Worm (Caenorhabditis elegans): Measurements from ENCODE around the gene aly-2.
"Not testable (repeated sequence)": the region's sequence is repeated elsewhere in the genome, so short reads cannot be mapped to it uniquely, and the experiment has no call there.

Gene aly-2

DNA sequence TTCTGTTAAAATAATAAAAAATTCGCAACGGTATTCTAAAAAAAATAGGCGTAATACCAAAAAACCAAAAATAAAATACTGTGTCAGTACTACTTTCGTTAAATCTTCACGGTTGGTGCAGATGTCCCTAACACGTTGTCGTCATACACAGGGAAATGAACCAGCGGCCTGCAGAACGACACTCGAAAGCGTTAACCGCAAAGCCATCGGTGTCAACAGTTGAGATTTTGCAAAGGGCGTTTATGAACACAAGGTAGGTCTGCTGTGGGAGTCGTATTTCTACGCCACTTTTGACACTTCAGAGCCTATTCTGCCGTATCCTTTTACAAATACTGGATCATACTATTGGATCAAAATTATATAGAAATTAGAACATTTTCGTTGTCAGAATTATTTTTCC lies 43.9 kb downstream of the aly-2 start (continued):
- TF ChIP-seq dve-1 (tag; optimal IDR thresholded peaks at IDR 0.05) (peak; percentile 79), ttx-3 (tag; optimal IDR thresholded peaks at IDR 0.05) (peak; percentile 94), ceh-30 (tag; optimal IDR thresholded peaks at IDR 0.05) (peak; percentile 75), dmd-4 (tag; optimal IDR thresholded peaks at IDR 0.05; ENCODE audit: borderline replicate concordance) (peak; percentile 84), eyg-1 (tag; optimal IDR thresholded peaks at IDR 0.05) (peak; percentile 92), ets-4 (tag; optimal IDR thresholded peaks at IDR 0.05) (peak; percentile 36), mec-3 (tag; optimal IDR thresholded peaks at IDR 0.05; ENCODE audit: borderline replicate concordance) (peak; percentile 61), elt-2 (tag; optimal IDR thresholded peaks at IDR 0.05) (peak; percentile 96), ceh-14 (tag; optimal IDR thresholded peaks at IDR 0.05) (peak; percentile 78), ceh-34 (tag; optimal IDR thresholded peaks at IDR 0.05) (peak; percentile 94), sdc-2 (tag; optimal IDR thresholded peaks at IDR 0.05) (peak; percentile 81), fax-1 (tag; optimal IDR thresholded peaks at IDR 0.05) (peak; percentile 85), nfya-1 (tag; optimal IDR thresholded peaks at IDR 0.05) (peak; percentile 61), npax-4 (tag; optimal IDR thresholded peaks at IDR 0.05) (peak; percentile 83), ahr-1 (tag; optimal IDR thresholded peaks at IDR 0.05) (peak; percentile 72), pros-1 (tag; optimal IDR thresholded peaks at IDR 0.05) (no peak), hlh-8 (tag; optimal IDR thresholded peaks at IDR 0.05) (peak; percentile 83), syd-9 (tag; optimal IDR thresholded peaks at IDR 0.05) (peak; percentile 96), ceh-9 (tag; optimal IDR thresholded peaks at IDR 0.05) (peak; percentile 66), pat-9 (tag; optimal IDR thresholded peaks at IDR 0.05) (peak; percentile 92), unc-86 (tag; optimal IDR thresholded peaks at IDR 0.05) (peak; percentile 89), tbx-7 (tag; optimal IDR thresholded peaks at IDR 0.05) (peak; percentile 60), hlh-13 (GFP tag; optimal IDR thresholded peaks at IDR 0.05) (peak; percentile 92), pqm-1 (tag; optimal IDR thresholded peaks at IDR 0.05) (peak; percentile 72), unc-42 (tag; optimal IDR thresholded peaks at IDR 0.05) (peak; percentile 48), hlh-30 (tag; optimal IDR thresholded peaks at IDR 0.05; ENCODE audit: insufficient read depth) (peak; percentile 53)

DNA sequence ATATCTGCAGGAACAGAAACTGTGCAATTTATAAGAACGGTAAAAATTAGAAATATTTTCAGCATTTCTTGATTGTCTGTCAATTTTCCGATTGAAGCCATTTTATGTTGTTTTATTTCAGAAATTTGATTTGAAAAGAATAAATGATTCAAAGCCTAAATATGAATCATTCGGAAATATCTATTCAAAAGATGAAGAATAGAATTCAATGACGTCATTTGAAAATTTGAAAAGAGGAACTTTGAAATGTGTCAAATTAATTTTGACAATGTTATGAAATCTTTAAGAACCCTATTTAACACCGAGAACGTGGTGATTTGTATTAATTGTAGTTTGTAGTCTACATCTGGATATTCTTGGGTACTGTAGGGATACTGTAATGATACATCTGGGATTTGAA lies 45.3 kb downstream of the aly-2 start, which contains the start of gene C46C2.5:
Gene C46C2.5 (minus strand): TSS at position 101 of the 400 bp plus-strand sequence.
- TF ChIP-seq K09A11.1 (tag; optimal IDR thresholded peaks at IDR 0.05; ENCODE audit: insufficient read depth): no peak
- no peak for TF ChIP-seq zip-5 (tag; optimal IDR thresholded peaks at IDR 0.05)

- TF ChIP-seq hlh-13 (GFP tag; optimal IDR thresholded peaks at IDR 0.05); hlh-30 (tag; optimal IDR thresholded peaks at IDR 0.05; ENCODE audit: insufficient read depth); elt-2 (tag; optimal IDR thresholded peaks at IDR 0.05): not testable (repeated sequence)
Observed at ce11 chrIV:9194524-9194923, 47.3 kb downstream of the aly-2 start, which contains the start of gene C46C2.7. TSS of gene C46C2.7 (plus strand) at chrIV:9194824.

DNA sequence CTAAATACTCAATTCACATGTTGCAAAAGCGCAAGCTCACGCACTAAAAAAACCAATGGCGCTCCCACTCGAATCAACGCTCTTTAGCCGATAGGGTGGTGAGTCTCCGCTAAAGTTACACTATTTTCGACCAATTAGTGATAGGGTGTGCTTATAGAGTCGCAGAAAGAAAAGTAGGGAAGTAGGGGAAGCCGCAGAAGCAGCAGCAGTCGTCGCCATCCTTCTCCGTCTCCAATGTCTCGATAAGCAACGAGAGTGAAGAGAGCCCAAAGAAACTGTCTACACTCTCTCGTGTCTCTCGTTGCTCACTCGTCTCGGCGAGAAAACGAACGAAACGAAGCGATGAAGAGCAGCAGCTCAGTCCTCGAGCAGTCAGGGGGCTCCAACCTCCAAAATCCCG lies 49.5 kb downstream of the aly-2 start:
- TF ChIP-seq ceh-30 (tag; optimal IDR thresholded peaks at IDR 0.05) (no peak), ceh-18 (tag; optimal IDR thresholded peaks at IDR 0.05) (peak; percentile 56), pha-4 (tag; optimal IDR thresholded peaks at IDR 0.05) (no peak), eyg-1 (tag; optimal IDR thresholded peaks at IDR 0.05) (no peak), ahr-1 (tag; optimal IDR thresholded peaks at IDR 0.05) (no peak), hlh-30 (tag; optimal IDR thresholded peaks at IDR 0.05; ENCODE audit: insufficient read depth) (peak; percentile 12), sdc-2 (tag; optimal IDR thresholded peaks at IDR 0.05) (peak; percentile 11), elt-2 (tag; optimal IDR thresholded peaks at IDR 0.05) (peak; percentile 7), lin-11 (tag; optimal IDR thresholded peaks at IDR 0.05) (no peak), C08G9.2 (tag; optimal IDR thresholded peaks at IDR 0.05) (no peak), ceh-34 (tag; optimal IDR thresholded peaks at IDR 0.05) (peak; percentile 76), pros-1 (tag; optimal IDR thresholded peaks at IDR 0.05) (peak; percentile 64), dve-1 (tag; optimal IDR thresholded peaks at IDR 0.05) (no peak), nfya-1 (tag; optimal IDR thresholded peaks at IDR 0.05) (peak; percentile 94), tbx-2 (tag; optimal IDR thresholded peaks at IDR 0.05) (peak; percentile 34), ceh-14 (tag; optimal IDR thresholded peaks at IDR 0.05) (peak; percentile 34), unc-42 (tag; optimal IDR thresholded peaks at IDR 0.05) (peak; percentile 68), ceh-31 (tag; optimal IDR thresholded peaks at IDR 0.05) (peak; percentile 51), K09A11.1 (tag; optimal IDR thresholded peaks at IDR 0.05; ENCODE audit: insufficient read depth) (no peak)
